Worm (Caenorhabditis elegans) whole organism, midembryonic: Measurements from ENCODE around the gene rpl-23.

Source experiments
- T22C8.4 ChIP-seq: fragments of 200-800 bp; sonication (Bioruptor generic); IDR thresholded peaks from 2 replicates; pipeline ENCODE4 v1.3.6; 2022; ENCODE audit warnings: missing genetic modification characterization, missing compliant biosample characterization
- cog-1 ChIP-seq: sonication (generic microtip); optimal IDR thresholded peaks from 2 replicates; lab custom pipeline; 2016; ENCODE audit warnings: missing genetic modification characterization, missing compliant biosample characterization
- flt-1 ChIP-seq: fragments of 200-800 bp; sonication (Bioruptor generic); IDR thresholded peaks from 2 replicates; pipeline ENCODE4 v1.3.6; 2022; ENCODE audit warnings: missing genetic modification characterization, missing compliant biosample characterization
- klf-2 ChIP-seq: fragments of 200-800 bp; sonication (Bioruptor generic); conservative IDR thresholded peaks from 2 replicates; pipeline ENCODE4 v1.3.6; 2022; ENCODE audit warnings: missing genetic modification reagents, missing genetic modification characterization, missing compliant biosample characterization
- med-1 ChIP-seq: sonication (generic microtip); optimal IDR thresholded peaks from 2 replicates; lab custom pipeline; 2017; ENCODE audit warnings: missing genetic modification characterization, mild to moderate bottlenecking, missing compliant biosample characterization, antibody characterized with exemption, missing genetic modification reagents; ENCODE audit not compliant: insufficient read depth
- ref-1 ChIP-seq: fragments of 200-800 bp; sonication (Bioruptor generic); conservative IDR thresholded peaks from 2 replicates; pipeline ENCODE4 v1.3.6; 2022; ENCODE audit warnings: missing genetic modification reagents, missing genetic modification characterization, missing compliant biosample characterization
- ztf-23 ChIP-seq: fragments of 200-800 bp; sonication (Bioruptor generic); IDR thresholded peaks from 2 replicates; pipeline ENCODE4 v1.3.6; 2022; ENCODE audit warnings: missing genetic modification reagents, missing genetic modification characterization, missing compliant biosample characterization
- ztf-29 ChIP-seq: fragments of 200-800 bp; sonication (Bioruptor generic); IDR thresholded peaks from 2 replicates; pipeline ENCODE4 v1.3.6; 2022; ENCODE audit warnings: missing genetic modification reagents, missing genetic modification characterization, missing compliant biosample characterization

DNA sequence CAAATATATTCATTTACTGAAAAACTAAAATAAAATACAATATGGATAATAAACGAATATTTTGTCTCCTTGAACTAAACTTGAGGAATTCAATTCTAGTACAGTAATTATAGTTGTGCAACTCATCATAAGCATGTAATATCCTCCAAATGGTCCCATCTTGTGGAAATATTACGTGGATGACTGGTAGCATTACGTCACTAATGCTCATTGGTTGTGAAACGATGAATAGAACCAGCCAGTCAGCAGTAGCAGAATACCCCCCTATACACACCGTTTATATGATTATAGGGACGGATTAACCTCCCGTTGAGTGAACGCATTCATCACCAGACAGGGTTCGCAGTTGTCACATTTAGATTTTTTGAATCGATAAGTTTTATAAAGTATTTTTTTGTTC lies 12.5 kb upstream of the rpl-23 start:
- TF ChIP-seq T22C8.4 (GFP tag; lab: Robert Waterston, UW) (no peak), klf-2 (GFP tag; lab: Robert Waterston, UW) (no peak), ztf-29 (no peak), flt-1 (no peak), ref-1 (no peak), cog-1 (no peak), med-1 (no peak), ztf-23 (no peak)
